Worm (Caenorhabditis elegans): ENCODE data around the gene idpb-2.
A peak's percentile ranks its signal among the peaks of the same experiment; 100 is the strongest.

The idpb-2 gene

ce11 chrII:5046209-5047200, 22.9 kb downstream of the idpb-2 start:
- TF ChIP-seq F10E7.11 (tag; optimal IDR thresholded peaks at IDR 0.05) (no peak), sptf-2 (GFP tag; optimal IDR thresholded peaks at IDR 0.05) (no peak), ztf-25 (GFP tag; IDR thresholded peaks at IDR 0.05) (no peak), atf-7 (tag; optimal IDR thresholded peaks at IDR 0.05) (no peak), ztf-28 (GFP tag; IDR thresholded peaks at IDR 0.05) (no peak), rcor-1 (GFP tag; IDR thresholded peaks at IDR 0.05) (no peak), F55B11.4 (tag; optimal IDR thresholded peaks at IDR 0.05; ENCODE audit: borderline replicate concordance, insufficient read depth) (no peak), dox-1 (GFP tag; IDR thresholded peaks at IDR 0.05) (no peak), ceh-58 (GFP tag; IDR thresholded peaks at IDR 0.05) (no peak), Y79H2A.3 (GFP tag; conservative IDR thresholded peaks at IDR 0.05) (no peak), dpl-1 (GFP tag; optimal IDR thresholded peaks at IDR 0.05) (no peak), F57A8.1 (GFP tag; optimal IDR thresholded peaks at IDR 0.05) (no peak), attf-5 (GFP tag; optimal IDR thresholded peaks at IDR 0.05) (no peak), nhr-179 (tag; optimal IDR thresholded peaks at IDR 0.05) (no peak), F37B4.10 (GFP tag; IDR thresholded peaks at IDR 0.05) (no peak)

ce11 chrII:5042381-5042930, 27.0 kb downstream of the idpb-2 start:
- no peak for TF ChIP-seq snpc-1.1 (tag; optimal IDR thresholded peaks at IDR 0.05; ENCODE audit: insufficient read depth)
- TF ChIP-seq unc-62 (GFP tag; optimal IDR thresholded peaks at IDR 0.05): no peak
- TF ChIP-seq attf-6 (GFP tag; IDR thresholded peaks at IDR 0.05): no peak

ce11 chrII:5040631-5041156, 28.7 kb downstream of the idpb-2 start, which contains the start of gene F33G12.7:
Gene F33G12.7 (minus strand): TSS chrII:5040681.
- TF ChIP-seq lsl-1 (GFP tag; optimal IDR thresholded peaks at IDR 0.05) (peak; percentile 16), snpc-1.1 (tag; optimal IDR thresholded peaks at IDR 0.05; ENCODE audit: insufficient read depth) (no peak), sptf-2 (GFP tag; optimal IDR thresholded peaks at IDR 0.05) (no peak)

- no peak for TF ChIP-seq F37B4.10 (GFP tag; IDR thresholded peaks at IDR 0.05)
- TF ChIP-seq tbp1 (GFP tag; optimal IDR thresholded peaks at IDR 0.05): no peak
- no peak for TF ChIP-seq snpc-1.3 (tag; optimal IDR thresholded peaks at IDR 0.05; ENCODE audit: insufficient read depth)
- no peak for TF ChIP-seq nfya-1 (tag; optimal IDR thresholded peaks at IDR 0.05; ENCODE audit: borderline replicate concordance, insufficient read depth)
- peak; percentile 18 for TF ChIP-seq F23B12.7 (tag; optimal IDR thresholded peaks at IDR 0.05; ENCODE audit: insufficient read depth)
- no peak for TF ChIP-seq ztf-6 (GFP tag; IDR thresholded peaks at IDR 0.05)
- TF ChIP-seq F55B11.4 (tag; optimal IDR thresholded peaks at IDR 0.05; ENCODE audit: borderline replicate concordance, insufficient read depth): no peak
- TF ChIP-seq nfyb-1 (GFP tag; IDR thresholded peaks at IDR 0.05): no peak
Measured at ce11 chrII:5039912-5040311, 29.5 kb downstream of the idpb-2 start, which contains the start of gene golg-2. Gene golg-2 (minus strand): TSS chrII:5040091.

- TF ChIP-seq madf-6 (GFP tag; IDR thresholded peaks at IDR 0.05) (peak; percentile 43; the same call in 1 of the 2 replicates), K11D2.4 (GFP tag; IDR thresholded peaks at IDR 0.05) (no peak)
Measured at ce11 chrII:5036128-5036527, 33.3 kb downstream of the idpb-2 start, which contains the start of gene lrr-1. Gene lrr-1 (minus strand): TSS chrII:5036439.

All from whole organism, young adult.